Worm (Caenorhabditis elegans) whole organism, L4/young adult: ENCODE results near the gene metl-2.

ENCODE experiments used
- W03F9.2 ChIP-seq: fragments of 150-350 bp; optimal IDR thresholded peaks from 2 replicates; lab custom pipeline; 2014; ENCODE audit warnings: missing biosample characterization, missing genetic modification characterization
- dao-5 ChIP-seq: sonication (generic microtip); optimal IDR thresholded peaks from 2 replicates; lab custom pipeline; 2016; ENCODE audit warnings: missing genotype, missing genetic modification characterization, moderate library complexity, missing compliant biosample characterization
- him-1 ChIP-seq: sonication (generic microtip); optimal IDR thresholded peaks from 2 replicates; lab custom pipeline; 2016; ENCODE audit warnings: missing genotype, missing genetic modification reagents, missing genetic modification characterization, missing compliant biosample characterization

- TF ChIP-seq him-1 (tag; lab: Kevin White, UChicago) (no peak), W03F9.2 (no peak), dao-5 (tag; lab: Kevin White, UChicago) (no peak)
Observed at ce11 chrII:15018923-15019322, 49.2 kb downstream of the metl-2 start, which contains the start of gene Y53F4B.12.
